Worm (Caenorhabditis elegans): ENCODE results near the gene F52E10.4.
A peak's percentile ranks its signal among the peaks of the same experiment; 100 is the strongest.

Gene F52E10.4

DNA sequence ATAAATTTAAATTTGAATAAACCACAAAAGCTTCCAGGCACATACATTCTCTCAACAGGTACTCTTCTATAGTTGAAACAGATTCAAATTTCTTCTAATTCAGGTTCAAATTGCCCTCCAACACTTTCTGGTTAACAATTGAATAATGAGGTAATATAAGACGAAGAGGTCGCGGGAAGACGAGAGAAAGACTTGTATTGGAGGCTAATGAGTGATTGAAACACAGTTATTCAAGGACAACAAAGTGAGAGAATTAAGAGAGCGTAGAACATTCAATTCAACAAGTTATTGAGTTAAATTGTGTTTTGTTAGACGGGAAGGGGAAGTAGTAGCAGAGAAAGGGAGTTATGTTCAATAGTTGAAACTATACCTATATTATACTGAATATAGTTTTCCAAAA lies 29.0 kb upstream of the F52E10.4 start:
- TF ChIP-seq nhr-25 (tag; optimal IDR thresholded peaks at IDR 0.05) (peak; percentile 51), snpc-4 (tag; optimal IDR thresholded peaks at IDR 0.05) (no peak)

ce11 chrX:16321327-16321726 lies 28.5 kb upstream of the F52E10.4 start:
- TF ChIP-seq egl-27 (tag; optimal IDR thresholded peaks at IDR 0.05) = no peak

DNA sequence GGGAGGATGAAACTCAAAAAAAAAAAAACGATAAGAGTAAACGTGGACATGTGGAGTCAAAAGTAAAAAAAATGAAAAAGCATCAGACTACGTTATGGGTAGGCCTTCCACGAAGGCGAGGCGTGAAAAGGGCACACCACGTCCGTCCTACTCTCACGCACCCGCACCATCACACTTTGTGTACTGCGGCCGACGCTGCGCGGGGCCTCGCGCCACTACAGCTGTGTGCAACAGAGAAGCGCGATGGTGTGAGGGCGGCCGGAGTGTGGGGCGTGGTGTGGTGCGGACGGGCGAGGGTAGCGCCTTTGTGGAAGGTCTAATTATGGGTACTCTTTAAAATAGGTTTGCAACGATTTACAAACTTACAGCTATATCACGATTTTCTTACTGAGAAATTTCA lies 25.4 kb upstream of the F52E10.4 start:
- TF ChIP-seq aly-2 (tag; optimal IDR thresholded peaks at IDR 0.05) = no peak
- TF ChIP-seq lsy-2 (tag; optimal IDR thresholded peaks at IDR 0.05) = no peak
- TF ChIP-seq nhr-25 (tag; optimal IDR thresholded peaks at IDR 0.05) = no peak
- no peak for TF ChIP-seq mbf-1 (tag; optimal IDR thresholded peaks at IDR 0.05)
- TF ChIP-seq nhr-23 (tag; optimal IDR thresholded peaks at IDR 0.05) = no peak
- TF ChIP-seq ztf-11 (tag; optimal IDR thresholded peaks at IDR 0.05) = no peak
- TF ChIP-seq gmeb-1 (tag; optimal IDR thresholded peaks at IDR 0.05) = no peak
- no peak for TF ChIP-seq mdl-1 (tag; optimal IDR thresholded peaks at IDR 0.05)
- TF ChIP-seq egl-27 (tag; optimal IDR thresholded peaks at IDR 0.05) = no peak

DNA sequence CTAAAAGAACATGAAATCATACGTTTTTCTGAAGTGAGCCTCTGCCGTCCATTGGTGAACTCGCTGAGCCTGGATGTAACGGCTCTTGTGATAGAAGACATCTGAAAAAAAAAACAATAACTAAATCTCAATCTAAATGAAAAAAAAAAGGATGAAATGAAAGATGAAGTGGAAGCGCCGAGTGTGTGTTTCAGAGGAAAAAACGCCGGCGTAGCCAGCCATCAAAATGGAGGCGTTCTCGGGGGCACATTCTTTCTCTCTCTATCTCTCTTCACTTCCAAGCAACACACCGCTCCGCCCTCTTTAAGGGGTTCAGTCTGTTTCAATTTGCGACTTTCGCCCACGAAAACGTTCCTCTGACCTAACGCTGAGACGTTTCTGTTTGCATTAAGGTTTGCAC lies 24.8 kb upstream of the F52E10.4 start, which contains the start of gene T01B4.3:
Gene T01B4.3 (minus strand): TSS at position 101 of the 400 bp plus-strand sequence.
- TF ChIP-seq dmd-4 (tag; optimal IDR thresholded peaks at IDR 0.05) = no peak
- TF ChIP-seq skn-1 (tag; optimal IDR thresholded peaks at IDR 0.05) = no peak

- TF ChIP-seq nhr-25 (tag; optimal IDR thresholded peaks at IDR 0.05) = no peak
- no peak for TF ChIP-seq nhr-129 (tag; optimal IDR thresholded peaks at IDR 0.05)
- TF ChIP-seq sem-4 (tag; optimal IDR thresholded peaks at IDR 0.05) = no peak
- no peak for TF ChIP-seq egl-27 (tag; optimal IDR thresholded peaks at IDR 0.05)
- no peak for TF ChIP-seq ztf-1 (GFP tag; conservative IDR thresholded peaks at IDR 0.05)
These were observed 16.9 kb upstream of the F52E10.4 start for ce11 chrX:16309705-16310104.

DNA sequence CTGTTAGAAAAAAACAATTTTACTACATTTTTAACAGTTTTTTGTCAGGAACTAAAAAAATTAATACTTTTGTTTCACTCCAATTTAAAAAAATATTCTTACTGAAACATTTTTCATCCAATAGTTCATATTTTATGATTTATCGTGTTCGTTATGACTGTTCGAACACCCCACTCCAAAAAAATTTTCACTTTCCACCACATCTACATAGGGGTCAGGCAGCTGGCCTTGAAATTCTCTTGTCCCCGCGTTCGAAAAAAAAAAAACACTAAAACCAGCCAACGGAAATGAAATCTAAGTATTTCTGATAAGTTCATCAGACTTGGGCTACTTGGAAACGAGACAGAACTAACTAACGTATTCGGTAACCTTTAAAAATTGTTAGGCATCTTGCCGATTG lies 13.3 kb upstream of the F52E10.4 start, which contains the start of gene twk-22:
Gene twk-22 (plus strand): TSS at position 301 of the 400 bp plus-strand sequence.
- TF ChIP-seq elt-3 (tag; optimal IDR thresholded peaks at IDR 0.05) (no peak), nhr-11 (tag; optimal IDR thresholded peaks at IDR 0.05) (no peak)

DNA sequence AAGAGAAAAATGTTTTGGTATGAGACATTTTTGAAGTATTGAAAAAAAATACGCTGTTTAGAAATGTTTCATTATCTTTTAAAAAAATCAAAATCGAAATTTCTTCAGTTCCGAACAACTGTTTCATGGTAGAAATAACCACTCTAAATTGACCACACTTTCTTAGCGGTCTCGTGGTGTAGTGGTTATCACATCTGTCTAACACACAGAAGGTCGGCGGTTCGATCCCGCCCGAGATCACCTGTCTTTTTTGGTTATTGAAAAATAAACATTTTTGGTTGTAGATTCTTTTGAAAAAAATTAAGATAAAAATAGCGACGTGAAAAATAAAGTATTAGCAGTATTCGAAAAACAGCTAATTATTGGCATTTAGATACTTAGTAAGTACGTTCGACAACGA lies 7.6 kb upstream of the F52E10.4 start:
- TF ChIP-seq skn-1 (tag; optimal IDR thresholded peaks at IDR 0.05) (no peak), unc-55 (GFP tag; optimal IDR thresholded peaks at IDR 0.05) (no peak), nhr-129 (tag; optimal IDR thresholded peaks at IDR 0.05) (no peak), fos-1 (tag; optimal IDR thresholded peaks at IDR 0.05) (peak; percentile 5), nhr-6 (tag; optimal IDR thresholded peaks at IDR 0.05) (no peak), blmp-1 (tag; optimal IDR thresholded peaks at IDR 0.05; ENCODE audit: insufficient read depth) (no peak), sma-9 (GFP tag; optimal IDR thresholded peaks at IDR 0.05) (peak; percentile 64), sma-9 (tag; optimal IDR thresholded peaks at IDR 0.05) (no peak), dmd-4 (tag; optimal IDR thresholded peaks at IDR 0.05) (no peak), ztf-11 (tag; optimal IDR thresholded peaks at IDR 0.05) (no peak), lsy-2 (tag; optimal IDR thresholded peaks at IDR 0.05) (no peak), nhr-21 (tag; optimal IDR thresholded peaks at IDR 0.05) (peak; percentile 2), crh-2 (tag; optimal IDR thresholded peaks at IDR 0.05) (peak; percentile 50), sma-3 (GFP tag; optimal IDR thresholded peaks at IDR 0.05) (peak; percentile 50), F13H6.1 (tag; optimal IDR thresholded peaks at IDR 0.05) (no peak), lin-13 (GFP tag; optimal IDR thresholded peaks at IDR 0.05) (peak; percentile 2), mdl-1 (tag; optimal IDR thresholded peaks at IDR 0.05) (no peak), nhr-23 (tag; optimal IDR thresholded peaks at IDR 0.05) (no peak), nhr-12 (tag; optimal IDR thresholded peaks at IDR 0.05) (no peak), unc-62 (GFP tag; optimal IDR thresholded peaks at IDR 0.05) (no peak), nhr-237 (tag; optimal IDR thresholded peaks at IDR 0.05) (no peak), egl-27 (tag; optimal IDR thresholded peaks at IDR 0.05) (no peak), ztf-1 (GFP tag; conservative IDR thresholded peaks at IDR 0.05) (no peak)

All from whole organism, L2 larva.